Worm (Caenorhabditis elegans) whole organism, L1 larva: Measurements from ENCODE around the gene npp-3.

Experiments
- blmp-1 ChIP-seq: fragments of 150-350 bp; optimal IDR thresholded peaks from 2 replicates; lab custom pipeline; 2014; ENCODE audit warnings: missing biosample characterization, missing genetic modification characterization
- nhr-12 ChIP-seq: sonication (generic microtip); optimal IDR thresholded peaks from 2 replicates; lab custom pipeline; 2017; ENCODE audit warnings: missing biosample characterization, missing genetic modification characterization
- nhr-237 ChIP-seq: fragments of 150-350 bp; optimal IDR thresholded peaks from 2 replicates; lab custom pipeline; 2014; ENCODE audit warnings: missing biosample characterization, missing genetic modification characterization
- nhr-85 ChIP-seq: sonication (generic microtip); peaks from one replicate; lab custom pipeline; 2016; ENCODE audit warnings: missing genetic modification characterization, inconsistent platforms, missing compliant biosample characterization
- pqm-1 ChIP-seq: sonication (generic microtip); optimal IDR thresholded peaks from 3 replicates; lab custom pipeline; 2017; ENCODE audit warnings: missing biosample characterization, missing genetic modification characterization

ce11 chrII:11832475-11832874 lies 42.1 kb downstream of the npp-3 start, which contains the start of gene clec-144:
- TF ChIP-seq nhr-237 (tag; lab: Kevin White, UChicago) = no peak
- TF ChIP-seq blmp-1 (tag; lab: Kevin White, UChicago) = no peak
- no peak for TF ChIP-seq nhr-85 (tag; lab: Kevin White, UChicago)
- no peak for TF ChIP-seq nhr-12 (tag; lab: Kevin White, UChicago)
- no peak for TF ChIP-seq pqm-1 (tag; lab: Kevin White, UChicago)
